Fruit fly (Drosophila melanogaster) whole organism: ENCODE measurements around the gene CG12231.

ENCODE experiments used
- CG8478 ChIP-seq: fragments of >200 bp; optimal IDR thresholded peaks from 2 replicates; lab custom pipeline; 2018; ENCODE audit warnings: inconsistent platforms
- EcR ChIP-seq, 2 experiments: fragments of >200 bp; optimal IDR thresholded peaks; 2 replicates each; lab custom pipeline; 2017; ENCODE audit warnings: missing biosample characterization in 2 of 2, missing genetic modification characterization in 2 of 2, missing genetic modification reagents in 2 of 2
- pan ChIP-seq: fragments of >200 bp; optimal IDR thresholded peaks from 2 replicates; lab custom pipeline; 2017
- psq ChIP-seq: fragments of >200 bp; optimal IDR thresholded peaks from 2 replicates; lab custom pipeline; 2017

- TF ChIP-seq psq (lab: Kevin White, UChicago) (no peak), EcR (GFP tag; optimal IDR thresholded peaks at IDR 0.05; lab: Kevin White, UChicago) (no peak), pan (lab: Kevin White, UChicago) (no peak), CG8478 (lab: Kevin White, UChicago) (no peak)
These were observed 3.9 kb upstream of the CG12231 start for dm6 chrX:19535394-19535793.
